Fruit fly (Drosophila melanogaster): ENCODE measurements around the gene Rack1.
A peak's percentile ranks its signal among the peaks of the same experiment; 100 is the strongest.

The Rack1 gene

dm6 chr2L:7849472-7849871, 22.4 kb upstream of the Rack1 start:
- no peak for TF ChIP-seq CTCF (optimal IDR thresholded peaks at IDR 0.05)
- no peak for TF ChIP-seq CG8478 (optimal IDR thresholded peaks at IDR 0.05)

- TF ChIP-seq CTCF (optimal IDR thresholded peaks at IDR 0.05) (no peak), CG8478 (optimal IDR thresholded peaks at IDR 0.05) (no peak)
These were observed 14.1 kb upstream of the Rack1 start for dm6 chr2L:7841244-7841643.

- TF ChIP-seq CG8478 (optimal IDR thresholded peaks at IDR 0.05) (no peak), CTCF (optimal IDR thresholded peaks at IDR 0.05) (no peak)
These were observed 13.0 kb upstream of the Rack1 start, which contains the start of gene CG14537 for dm6 chr2L:7840152-7840551. CG14537 (plus strand) TSS chr2L:7840452.

- no peak for TF ChIP-seq CTCF (optimal IDR thresholded peaks at IDR 0.05)
- no peak for TF ChIP-seq CG8478 (optimal IDR thresholded peaks at IDR 0.05)
These were observed 10.9 kb upstream of the Rack1 start for dm6 chr2L:7838024-7838423.

dm6 chr2L:7833650-7834049, 6.5 kb upstream of the Rack1 start:
- TF ChIP-seq CG8478 (optimal IDR thresholded peaks at IDR 0.05) (no peak), CTCF (optimal IDR thresholded peaks at IDR 0.05) (no peak)

dm6 chr2L:7833238-7833637, 6.1 kb upstream of the Rack1 start:
- no peak for TF ChIP-seq CTCF (optimal IDR thresholded peaks at IDR 0.05)
- no peak for TF ChIP-seq CG8478 (optimal IDR thresholded peaks at IDR 0.05)

- no peak for TF ChIP-seq CTCF (optimal IDR thresholded peaks at IDR 0.05)
- TF ChIP-seq CG8478 (optimal IDR thresholded peaks at IDR 0.05) = no peak
These were observed 1.8 kb upstream of the Rack1 start for dm6 chr2L:7828901-7829300.

- peak; percentile 22 to 60 for TF ChIP-seq CTCF (optimal IDR thresholded peaks at IDR 0.05)
- no peak for TF ChIP-seq CG8478 (optimal IDR thresholded peaks at IDR 0.05)
These were observed 1.1 kb upstream of the Rack1 start for dm6 chr2L:7828231-7828630.

- TF ChIP-seq CTCF (optimal IDR thresholded peaks at IDR 0.05) = no peak
- TF ChIP-seq CG8478 (optimal IDR thresholded peaks at IDR 0.05) = no peak
These were observed 5.8 kb downstream of the Rack1 start for dm6 chr2L:7821279-7821848.

dm6 chr2L:7820851-7821250, 6.3 kb downstream of the Rack1 start, which contains the start of gene CG7115:
CG7115 (plus strand) TSS chr2L:7821151.
- TF ChIP-seq CG8478 (optimal IDR thresholded peaks at IDR 0.05) = no peak
- TF ChIP-seq CTCF (optimal IDR thresholded peaks at IDR 0.05) = no peak

- TF ChIP-seq CTCF (optimal IDR thresholded peaks at IDR 0.05) = no peak
- TF ChIP-seq CG8478 (optimal IDR thresholded peaks at IDR 0.05) = no peak
These were observed 6.7 kb downstream of the Rack1 start for dm6 chr2L:7820408-7820807.

dm6 chr2L:7813357-7813756, 13.8 kb downstream of the Rack1 start:
- TF ChIP-seq CTCF (optimal IDR thresholded peaks at IDR 0.05) (no peak), CG8478 (optimal IDR thresholded peaks at IDR 0.05) (no peak)

dm6 chr2L:7812555-7813339, 14.4 kb downstream of the Rack1 start:
- TF ChIP-seq CG8478 (optimal IDR thresholded peaks at IDR 0.05) (no peak), CTCF (optimal IDR thresholded peaks at IDR 0.05) (no peak)

- TF ChIP-seq CG8478 (optimal IDR thresholded peaks at IDR 0.05) (no peak), CTCF (optimal IDR thresholded peaks at IDR 0.05) (no peak)
These were observed 15.7 kb downstream of the Rack1 start, which contains the start of gene LanB1 for dm6 chr2L:7811249-7812002. LanB1 (plus strand) TSS chr2L:7811438.

- peak in 1 of 2 experiments; percentile 1 for TF ChIP-seq CTCF (optimal IDR thresholded peaks at IDR 0.05)
- no peak for TF ChIP-seq CG8478 (optimal IDR thresholded peaks at IDR 0.05)
These were observed 16.6 kb downstream of the Rack1 start, which contains the start of gene Cdc14 for dm6 chr2L:7810519-7810918. Cdc14 (minus strand) TSS chr2L:7810703.

Data from S2 (cell line).